Worm (Caenorhabditis elegans): ENCODE data around the gene hrpu-2.
A peak's percentile ranks its signal among the peaks of the same experiment; 100 is the strongest.

The hrpu-2 gene

ce11 chrIV:2177545-2177944, at the start of gene hrpu-2:
Gene hrpu-2 (plus strand): TSS chrIV:2177896.
- peak; percentile 98 for TF ChIP-seq dpl-1 (GFP tag; optimal IDR thresholded peaks at IDR 0.05)
- TF ChIP-seq hif-1 (tag; optimal IDR thresholded peaks at IDR 0.05), result peak in 1 of 2 experiments; percentile 63
- TF ChIP-seq hlh-30 (tag; optimal IDR thresholded peaks at IDR 0.05; ENCODE audit: insufficient read depth), result peak; percentile 73
- TF ChIP-seq jun-1 (tag; optimal IDR thresholded peaks at IDR 0.05), result peak; percentile 58
- no peak for TF ChIP-seq zfp-2 (tag; optimal IDR thresholded peaks at IDR 0.05)
- peak; percentile 62 for TF ChIP-seq spr-3 (GFP tag; optimal IDR thresholded peaks at IDR 0.05)
- peak; percentile 57 for TF ChIP-seq F10B5.3 (tag; optimal IDR thresholded peaks at IDR 0.05)
- TF ChIP-seq zfp-3 (GFP tag; conservative IDR thresholded peaks at IDR 0.05), result peak; percentile 83
- no peak for TF ChIP-seq ceh-62 (tag; optimal IDR thresholded peaks at IDR 0.05)
- TF ChIP-seq hlh-11 (tag; optimal IDR thresholded peaks at IDR 0.05), result peak; percentile 73
- peak; percentile 67; the same call in 1 of the 2 replicates for TF ChIP-seq dmd-9 (GFP tag; IDR thresholded peaks at IDR 0.05)
- 0 out of 2 replicates have a peak, but pooled peaks have one; percentile 10 for TF ChIP-seq set-16 (GFP tag; IDR thresholded peaks at IDR 0.05)
- peak; percentile 82 for TF ChIP-seq dve-1 (tag; optimal IDR thresholded peaks at IDR 0.05; ENCODE audit: insufficient read depth)
- TF ChIP-seq cey-2 (tag; optimal IDR thresholded peaks at IDR 0.05; ENCODE audit: borderline replicate concordance, insufficient read depth), result no peak
- peak; percentile 52; the same call in 1 of the 2 replicates for TF ChIP-seq arid-1 (GFP tag; conservative IDR thresholded peaks at IDR 0.05)
- no peak for TF ChIP-seq sdz-12 (GFP tag; optimal IDR thresholded peaks at IDR 0.05)
- TF ChIP-seq php-3 (GFP tag; IDR thresholded peaks at IDR 0.05), result peak; percentile 62
- peak; percentile 49; the same call in 1 of the 2 replicates for TF ChIP-seq vab-7 (GFP tag; IDR thresholded peaks at IDR 0.05)
- TF ChIP-seq nhr-10 (tag; optimal IDR thresholded peaks at IDR 0.05), result no peak
- TF ChIP-seq ces-1 (GFP tag; optimal IDR thresholded peaks at IDR 0.05), result no peak
- peak; percentile 55; the same call in 1 of the 2 replicates for TF ChIP-seq ctbp-1 (GFP tag; IDR thresholded peaks at IDR 0.05)
- peak; percentile 23 for TF ChIP-seq unc-130 (GFP tag; optimal IDR thresholded peaks at IDR 0.05)
- peak in 1 of 2 experiments; percentile 33 for TF ChIP-seq daf-16 (GFP tag; optimal IDR thresholded peaks at IDR 0.05)
- TF ChIP-seq daf-16 (tag; optimal IDR thresholded peaks at IDR 0.05), result peak; percentile 29
- TF ChIP-seq nhr-41 (GFP tag; IDR thresholded peaks at IDR 0.05), result no peak
- no peak for TF ChIP-seq daf-8 (GFP tag; IDR thresholded peaks at IDR 0.05)
- peak; percentile 49 for TF ChIP-seq nhr-48 (tag; optimal IDR thresholded peaks at IDR 0.05)
- TF ChIP-seq pha-4 (GFP tag; IDR thresholded peaks at IDR 0.05), result peak; percentile 67; the same call in 1 of the 2 replicates
- no peak for TF ChIP-seq pha-4 (tag; optimal IDR thresholded peaks at IDR 0.05)
- TF ChIP-seq nhr-11 (tag; optimal IDR thresholded peaks at IDR 0.05), result peak; percentile 38
- no peak for TF ChIP-seq F26F4.8 (GFP tag; conservative IDR thresholded peaks at IDR 0.05)
- TF ChIP-seq unc-39 (tag; optimal IDR thresholded peaks at IDR 0.05), result no peak
- peak; percentile 11 for TF ChIP-seq nhr-6 (tag; optimal IDR thresholded peaks at IDR 0.05)
- TF ChIP-seq rbr-2 (tag; optimal IDR thresholded peaks at IDR 0.05), result peak; percentile 79
- no peak for TF ChIP-seq daf-19 (GFP tag; conservative IDR thresholded peaks at IDR 0.05)
- peak; percentile 78; the same call in 1 of the 2 replicates for TF ChIP-seq tra-1 (GFP tag; IDR thresholded peaks at IDR 0.05)
- TF ChIP-seq dmd-8 (GFP tag; IDR thresholded peaks at IDR 0.05), result no peak
- peak; percentile 78 for TF ChIP-seq hmg-1.1 (GFP tag; IDR thresholded peaks at IDR 0.05)
- TF ChIP-seq mdt-29 (GFP tag; IDR thresholded peaks at IDR 0.05), result no peak
- peak; percentile 55 for TF ChIP-seq ztf-7 (tag; optimal IDR thresholded peaks at IDR 0.05)
- TF ChIP-seq Y105C5A.15 (GFP tag; IDR thresholded peaks at IDR 0.05), result no peak
- TF ChIP-seq lin-13 (GFP tag; optimal IDR thresholded peaks at IDR 0.05), result peak; percentile 85
- TF ChIP-seq mep-1 (tag; optimal IDR thresholded peaks at IDR 0.05), result peak; percentile 83
- no peak for TF ChIP-seq Y5F2A.4 (GFP tag; optimal IDR thresholded peaks at IDR 0.05)
- TF ChIP-seq nhr-102 (tag; optimal IDR thresholded peaks at IDR 0.05), result peak; percentile 85
- peak; percentile 65 for TF ChIP-seq spr-1 (tag; optimal IDR thresholded peaks at IDR 0.05)
- no peak for TF ChIP-seq Y75B8A.6 (GFP tag; IDR thresholded peaks at IDR 0.05)
- peak; percentile 9 for TF ChIP-seq nhr-77 (tag; optimal IDR thresholded peaks at IDR 0.05)
- TF ChIP-seq zag-1 (tag; optimal IDR thresholded peaks at IDR 0.05), result no peak
- TF ChIP-seq nhr-42 (GFP tag; IDR thresholded peaks at IDR 0.05), result peak; percentile 56; the same call in 1 of the 2 replicates
- peak; percentile 87 for TF ChIP-seq lin-38 (GFP tag; IDR thresholded peaks at IDR 0.05)

Data from whole organism, L4 larva.